Worm (Caenorhabditis elegans) whole organism, young adult: ENCODE results near the gene fip-2.

Source experiments
- B0035.1 ChIP-seq: sonication (generic microtip); optimal IDR thresholded peaks from 2 replicates; lab custom pipeline; 2016; ENCODE audit warnings: missing genetic modification characterization, mild to moderate bottlenecking, missing compliant biosample characterization, missing genotype, missing genetic modification reagents
- C17E4.6 ChIP-seq: fragments of 200-800 bp; sonication (Bioruptor generic); IDR thresholded peaks from 2 replicates; pipeline ENCODE4 v1.3.6; 2022; ENCODE audit warnings: missing genetic modification reagents, missing genetic modification characterization, missing compliant biosample characterization
- D2030.7 ChIP-seq: fragments of 200-800 bp; sonication (Bioruptor generic); IDR thresholded peaks from 2 replicates; pipeline ENCODE4 v1.3.6; 2022; ENCODE audit warnings: missing genetic modification reagents, missing genetic modification characterization, missing compliant biosample characterization
- F49E8.2 ChIP-seq: sonication (generic microtip); optimal IDR thresholded peaks from 3 replicates; lab custom pipeline; 2017; ENCODE audit warnings: missing genetic modification characterization, mild to moderate bottlenecking, missing compliant biosample characterization, antibody characterized with exemption, moderate library complexity; ENCODE audit not compliant: insufficient read depth
- F57A8.1 ChIP-seq: fragments of 200-800 bp; sonication (Bioruptor generic); optimal IDR thresholded peaks from 2 replicates; lab custom pipeline; 2018; ENCODE audit warnings: mild to moderate bottlenecking, missing genetic modification characterization, moderate library complexity, missing compliant biosample characterization
- F57C9.4 ChIP-seq: sonication (generic microtip); optimal IDR thresholded peaks from 2 replicates; lab custom pipeline; 2017; ENCODE audit warnings: mild to moderate bottlenecking, missing genetic modification characterization, missing compliant biosample characterization
- K11D2.4 ChIP-seq: fragments of 200-800 bp; sonication (Bioruptor generic); IDR thresholded peaks from 2 replicates; pipeline ENCODE4 v1.3.6; 2022; ENCODE audit warnings: missing genetic modification reagents, missing genetic modification characterization, missing compliant biosample characterization
- K12H6.12 ChIP-seq: fragments of 200-800 bp; sonication (Bioruptor generic); optimal IDR thresholded peaks from 2 replicates; lab custom pipeline; 2018; ENCODE audit warnings: mild to moderate bottlenecking, missing genetic modification characterization, missing compliant biosample characterization
- Y53G8AR.9 ChIP-seq: fragments of 200-800 bp; sonication (Bioruptor generic); conservative IDR thresholded peaks from 2 replicates; pipeline ENCODE4 v1.3.6; 2022; ENCODE audit warnings: missing genetic modification reagents, missing genetic modification characterization, missing compliant biosample characterization
- Y56A3A.18 ChIP-seq: fragments of 200-800 bp; sonication (Bioruptor generic); IDR thresholded peaks from 2 replicates; pipeline ENCODE4 v1.3.6; 2022; ENCODE audit warnings: missing genetic modification reagents, missing genetic modification characterization, missing compliant biosample characterization
- aptf-2 ChIP-seq: fragments of 200-800 bp; sonication (Bioruptor generic); conservative IDR thresholded peaks from 2 replicates; pipeline ENCODE4 v1.3.6; 2022; ENCODE audit warnings: missing genetic modification reagents, missing genetic modification characterization, missing compliant biosample characterization
- athp-1 ChIP-seq: sonication (generic microtip); optimal IDR thresholded peaks from 2 replicates; lab custom pipeline; 2017; ENCODE audit warnings: mild to moderate bottlenecking, missing genetic modification characterization, missing compliant biosample characterization
- attf-6 ChIP-seq: fragments of 200-800 bp; sonication (Bioruptor generic); IDR thresholded peaks from 2 replicates; pipeline ENCODE4 v1.3.6; 2022; ENCODE audit warnings: missing genetic modification reagents, missing genetic modification characterization, missing compliant biosample characterization
- cebp-1 ChIP-seq, 2 experiments: fragments of 200-800 bp in 1 of 2; sonication (Bioruptor generic) in 1 of 2; sonication (generic microtip) in 1 of 2; IDR thresholded peaks in 1 of 2; optimal IDR thresholded peaks in 1 of 2; 2 replicates each; pipeline versions ENCODE4 v1.3.6 to Lab custom; 2017 to 2022; ENCODE audit warnings: missing compliant biosample characterization in 2 of 2, missing genetic modification characterization in 2 of 2, mild to moderate bottlenecking in 1 of 2, missing genetic modification reagents in 1 of 2, moderate library complexity in 1 of 2
- ceh-79 ChIP-seq: sonication (generic microtip); optimal IDR thresholded peaks from 2 replicates; lab custom pipeline; 2017; ENCODE audit warnings: mild to moderate bottlenecking, missing genetic modification characterization, missing compliant biosample characterization
- chd-7 ChIP-seq: sonication (generic microtip); optimal IDR thresholded peaks from 2 replicates; lab custom pipeline; 2016; ENCODE audit warnings: mild to moderate bottlenecking, missing genetic modification characterization, moderate library complexity, missing compliant biosample characterization
- dox-1 ChIP-seq: fragments of 200-800 bp; sonication (Bioruptor generic); IDR thresholded peaks from 2 replicates; pipeline ENCODE4 v1.3.6; 2022; ENCODE audit warnings: missing genetic modification reagents, missing genetic modification characterization, missing compliant biosample characterization
- dpff-1 ChIP-seq: sonication (generic microtip); optimal IDR thresholded peaks from 2 replicates; lab custom pipeline; 2017; ENCODE audit warnings: mild to moderate bottlenecking, missing genetic modification characterization, missing compliant biosample characterization
- dpl-1 ChIP-seq: fragments of 150-350 bp; optimal IDR thresholded peaks from 2 replicates; lab custom pipeline; 2014; ENCODE audit warnings: missing biosample characterization, missing genetic modification reagents, missing genetic modification characterization
- efl-1 ChIP-seq: fragments of 150-350 bp; optimal IDR thresholded peaks from 2 replicates; lab custom pipeline; 2014; ENCODE audit warnings: missing biosample characterization, missing genetic modification reagents, missing genetic modification characterization
- ets-4 ChIP-seq: fragments of 200-800 bp; sonication (Bioruptor generic); optimal IDR thresholded peaks from 2 replicates; lab custom pipeline; 2018; ENCODE audit warnings: mild to moderate bottlenecking, missing genetic modification characterization, missing compliant biosample characterization
- fkh-3 ChIP-seq: sonication (generic microtip); optimal IDR thresholded peaks from 2 replicates; lab custom pipeline; 2016; ENCODE audit warnings: mild to moderate bottlenecking, missing genetic modification characterization, missing compliant biosample characterization
- gei-17 ChIP-seq: fragments of 200-800 bp; sonication (Bioruptor generic); optimal IDR thresholded peaks from 2 replicates; lab custom pipeline; 2018; ENCODE audit warnings: mild to moderate bottlenecking, missing genetic modification characterization, missing compliant biosample characterization
- hmg-1.2 ChIP-seq: fragments of 200-800 bp; sonication (Bioruptor generic); IDR thresholded peaks from 2 replicates; pipeline ENCODE4 v1.3.6; 2022; ENCODE audit warnings: missing genetic modification reagents, missing genetic modification characterization, missing compliant biosample characterization
- lag-1 ChIP-seq: fragments of 200-800 bp; sonication (Bioruptor generic); IDR thresholded peaks from 2 replicates; pipeline ENCODE4 v1.3.6; 2022; ENCODE audit warnings: missing genetic modification reagents, missing genetic modification characterization, missing compliant biosample characterization
- lin-35 ChIP-seq, 3 experiments: fragments of 150-350 bp in 2 of 3; sonication (generic microtip) in 1 of 3; optimal IDR thresholded peaks; 2 replicates each; lab custom pipeline; 2014 to 2018; ENCODE audit warnings: missing biosample characterization in 3 of 3, missing genetic modification characterization in 3 of 3, missing genetic modification reagents in 3 of 3
- madf-10 ChIP-seq: sonication (generic microtip); optimal IDR thresholded peaks from 2 replicates; lab custom pipeline; 2016; ENCODE audit warnings: mild to moderate bottlenecking, missing genetic modification characterization, missing compliant biosample characterization
- mel-28 ChIP-seq: sonication (generic microtip); optimal IDR thresholded peaks from 2 replicates; lab custom pipeline; 2016; ENCODE audit warnings: borderline replicate concordance, mild to moderate bottlenecking, missing genetic modification characterization, missing compliant biosample characterization
- nfya-1 ChIP-seq: sonication (generic microtip); optimal IDR thresholded peaks from 2 replicates; lab custom pipeline; 2017; ENCODE audit warnings: antibody characterized with exemption, missing compliant biosample characterization, missing genetic modification characterization, borderline replicate concordance; ENCODE audit not compliant: insufficient read depth
- nfyb-1 ChIP-seq: fragments of 200-800 bp; sonication (Bioruptor generic); IDR thresholded peaks from 2 replicates; pipeline ENCODE4 v1.3.6; 2022; ENCODE audit warnings: missing genetic modification reagents, missing genetic modification characterization, missing compliant biosample characterization
- nhr-120 ChIP-seq: fragments of 200-800 bp; sonication (Bioruptor generic); IDR thresholded peaks from 2 replicates; pipeline ENCODE4 v1.3.6; 2022; ENCODE audit warnings: missing genetic modification characterization, missing compliant biosample characterization
- nhr-179 ChIP-seq: sonication (generic microtip); optimal IDR thresholded peaks from 2 replicates; lab custom pipeline; 2016; ENCODE audit warnings: mild to moderate bottlenecking, missing genetic modification characterization, missing compliant biosample characterization
- pbrm-1 ChIP-seq: fragments of 200-800 bp; sonication (Bioruptor generic); IDR thresholded peaks from 2 replicates; pipeline ENCODE4 v1.3.6; 2022; ENCODE audit warnings: missing genetic modification reagents, missing genetic modification characterization, missing compliant biosample characterization
- repo-1 ChIP-seq: sonication (generic microtip); optimal IDR thresholded peaks from 2 replicates; lab custom pipeline; 2017; ENCODE audit warnings: mild to moderate bottlenecking, missing genetic modification characterization, missing compliant biosample characterization
- rpc-1 ChIP-seq, 2 experiments: fragments of 150-350 bp in 1 of 2; sonication (generic microtip) in 1 of 2; optimal IDR thresholded peaks; 2 replicates each; lab custom pipeline; 2014 to 2018; ENCODE audit warnings: missing biosample characterization in 1 of 2, missing genetic modification characterization in 1 of 2, missing genetic modification reagents in 1 of 2, missing genotype in 1 of 2
- sea-2 ChIP-seq: fragments of 200-800 bp; sonication (Bioruptor generic); IDR thresholded peaks from 2 replicates; pipeline ENCODE4 v1.3.6; 2022; ENCODE audit warnings: missing genetic modification characterization, missing compliant biosample characterization
- snpc-1.1 ChIP-seq: sonication (generic microtip); optimal IDR thresholded peaks from 2 replicates; lab custom pipeline; 2017; ENCODE audit warnings: missing genetic modification characterization, mild to moderate bottlenecking, missing compliant biosample characterization, antibody characterized with exemption, moderate library complexity, missing genotype, missing genetic modification reagents; ENCODE audit not compliant: insufficient read depth
- snpc-4 ChIP-seq, 5 experiments: fragments of 150-350 bp in 1 of 5; sonication (generic microtip) in 4 of 5; optimal IDR thresholded peaks; 2 replicates each; lab custom pipeline; 2014 to 2018; ENCODE audit warnings: missing genetic modification characterization in 5 of 5, missing biosample characterization in 3 of 5, antibody characterized with exemption in 2 of 5, mild to moderate bottlenecking in 2 of 5, missing compliant biosample characterization in 2 of 5, missing genotype in 2 of 5, moderate library complexity in 2 of 5, missing genetic modification reagents in 1 of 5
- tbx-9 ChIP-seq: sonication (generic microtip); optimal IDR thresholded peaks from 2 replicates; lab custom pipeline; 2016; ENCODE audit warnings: borderline replicate concordance, missing genetic modification characterization, inconsistent platforms, missing compliant biosample characterization
- zfh-2 ChIP-seq: fragments of 200-800 bp; sonication (Bioruptor generic); conservative IDR thresholded peaks from 2 replicates; pipeline ENCODE4 v1.3.6; 2022; ENCODE audit warnings: missing genetic modification reagents, missing genetic modification characterization, missing compliant biosample characterization
- ztf-22 ChIP-seq: fragments of 200-800 bp; sonication (Bioruptor generic); optimal IDR thresholded peaks from 2 replicates; lab custom pipeline; 2018; ENCODE audit warnings: mild to moderate bottlenecking, missing genetic modification characterization, moderate library complexity, missing compliant biosample characterization
- ztf-25 ChIP-seq: fragments of 200-800 bp; sonication (Bioruptor generic); IDR thresholded peaks from 2 replicates; pipeline ENCODE4 v1.3.6; 2022; ENCODE audit warnings: missing genetic modification reagents, missing genetic modification characterization, missing compliant biosample characterization

The fip-2 gene

DNA sequence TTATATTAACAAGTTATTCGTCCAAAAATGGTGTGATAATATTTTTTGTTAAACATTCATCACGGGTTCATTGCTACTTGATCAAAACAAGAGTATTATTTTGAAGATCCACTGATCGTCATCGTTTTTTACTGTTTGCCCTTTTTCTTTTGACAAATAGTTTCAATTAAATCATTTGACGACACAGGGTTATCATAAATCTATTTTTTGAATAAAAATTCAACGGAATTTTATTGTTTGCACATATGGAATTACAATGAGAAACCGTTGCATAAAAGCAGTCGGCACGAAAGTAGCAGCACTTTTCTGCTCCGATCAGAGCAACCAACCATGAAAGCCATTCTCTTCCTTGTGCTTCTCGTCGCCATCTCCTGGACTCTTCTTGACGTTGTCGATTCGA lies at the start of gene fip-2:
TSS of gene fip-2 (plus strand) at position 301 of the 400 bp plus-strand sequence.
- TF ChIP-seq chd-7 (tag; lab: Kevin White, UChicago) (no peak), efl-1 (no peak), rpc-1 (optimal IDR thresholded peaks at IDR 0.05; lab: Kevin White, UChicago) (no peak), rpc-1 (tag; optimal IDR thresholded peaks at IDR 0.05; lab: Kevin White, UChicago) (no peak), snpc-4 (GFP tag; optimal IDR thresholded peaks at IDR 0.05; lab: Kevin White, UChicago) (no peak), snpc-4 (tag; optimal IDR thresholded peaks at IDR 0.05; lab: Kevin White, UChicago) (no peak), K12H6.12 (tag; lab: Kevin White, UChicago) (no peak), lag-1 (GFP tag; lab: Robert Waterston, UW) (no peak), Y56A3A.18 (GFP tag; lab: Robert Waterston, UW) (no peak), B0035.1 (tag; lab: Kevin White, UChicago) (no peak)

ce11 chrV:9018871-9019270 lies 48.9 kb upstream of the fip-2 start:
- TF ChIP-seq dox-1 (GFP tag; lab: Robert Waterston, UW) (no peak), Y53G8AR.9 (no peak), madf-10 (tag; lab: Kevin White, UChicago) (no peak), F57A8.1 (GFP tag; lab: Kevin White, UChicago) (no peak), dpff-1 (tag; lab: Kevin White, UChicago) (no peak)

ce11 chrV:9022078-9022477 lies 45.7 kb upstream of the fip-2 start, which contains the start of gene oac-41:
TSS of gene oac-41 (minus strand) at chrV:9022178.
- TF ChIP-seq F57C9.4 (tag; lab: Kevin White, UChicago) (no peak), ets-4 (GFP tag; lab: Kevin White, UChicago) (no peak), nhr-179 (no peak), snpc-1.1 (tag; lab: Kevin White, UChicago) (no peak), tbx-9 (no peak), F49E8.2 (tag; lab: Kevin White, UChicago) (no peak), zfh-2 (GFP tag; lab: Robert Waterston, UW) (no peak), C17E4.6 (GFP tag; lab: Robert Waterston, UW) (no peak), madf-10 (tag; lab: Kevin White, UChicago) (no peak), attf-6 (GFP tag; lab: Robert Waterston, UW) (no peak), fkh-3 (tag; lab: Kevin White, UChicago) (no peak), ztf-22 (GFP tag; lab: Kevin White, UChicago) (no peak), ztf-25 (GFP tag; lab: Robert Waterston, UW) (no peak), dpl-1 (no peak), D2030.7 (GFP tag; lab: Robert Waterston, UW) (no peak)

DNA sequence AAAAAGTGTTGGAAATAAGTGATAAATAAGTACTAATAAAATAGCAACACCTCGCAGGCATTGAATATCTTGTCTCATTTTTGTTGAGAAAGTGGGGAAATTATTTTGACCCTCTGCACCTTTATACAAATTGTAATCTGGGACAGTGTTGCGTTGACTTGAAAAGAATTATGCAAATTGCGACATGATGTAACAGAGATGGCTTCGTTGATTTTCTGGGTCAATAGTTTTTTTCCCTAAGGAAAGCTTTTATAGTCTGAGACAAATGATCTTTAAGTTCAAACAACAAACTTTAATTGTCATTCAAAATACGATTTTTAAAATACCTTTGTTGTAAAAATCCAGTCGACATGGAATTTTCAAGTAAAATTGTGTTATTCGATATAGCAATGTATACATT lies 43.1 kb upstream of the fip-2 start, which contains the start of gene bus-1:
TSS of gene bus-1 (minus strand) at position 101 of the 400 bp plus-strand sequence.
- no peak for TF ChIP-seq aptf-2
- TF ChIP-seq nfya-1 (tag; lab: Kevin White, UChicago): no peak
- TF ChIP-seq gei-17 (GFP tag; lab: Kevin White, UChicago): no peak
- no peak for TF ChIP-seq rpc-1 (optimal IDR thresholded peaks at IDR 0.05; lab: Kevin White, UChicago)
- TF ChIP-seq rpc-1 (tag; optimal IDR thresholded peaks at IDR 0.05; lab: Kevin White, UChicago): no peak
- no peak for TF ChIP-seq K11D2.4 (GFP tag; lab: Robert Waterston, UW)
- no peak for TF ChIP-seq cebp-1 (GFP tag; IDR thresholded peaks at IDR 0.05; lab: Robert Waterston, UW)
- no peak for TF ChIP-seq cebp-1 (tag; optimal IDR thresholded peaks at IDR 0.05; lab: Kevin White, UChicago)
- no peak for TF ChIP-seq repo-1 (tag; lab: Kevin White, UChicago)
- no peak for TF ChIP-seq mel-28 (tag; lab: Kevin White, UChicago)
- TF ChIP-seq nhr-120 (GFP tag; lab: Robert Waterston, UW): no peak
- TF ChIP-seq nhr-179: no peak
- TF ChIP-seq Y53G8AR.9: no peak
- TF ChIP-seq ets-4 (GFP tag; lab: Kevin White, UChicago): no peak
- TF ChIP-seq madf-10 (tag; lab: Kevin White, UChicago): no peak
- TF ChIP-seq lin-35 (GFP tag; optimal IDR thresholded peaks at IDR 0.05; lab: Kevin White, UChicago): no peak
- no peak for TF ChIP-seq athp-1 (tag; lab: Kevin White, UChicago)
- no peak for TF ChIP-seq sea-2
- TF ChIP-seq ceh-79 (tag; lab: Kevin White, UChicago): no peak
- no peak for TF ChIP-seq hmg-1.2 (GFP tag; lab: Robert Waterston, UW)
- TF ChIP-seq nfyb-1 (GFP tag; lab: Robert Waterston, UW): no peak
- TF ChIP-seq pbrm-1 (GFP tag; lab: Robert Waterston, UW): no peak
